Worm (Caenorhabditis elegans) whole organism, late embryonic: Measurements from ENCODE around the gene cutl-4.

Experiments used
- F13H6.1 ChIP-seq: sonication (generic microtip); optimal IDR thresholded peaks from 2 replicates; lab custom pipeline; 2016; ENCODE audit warnings: missing genetic modification characterization, missing compliant biosample characterization
- K09A11.1 ChIP-seq: sonication (generic microtip); optimal IDR thresholded peaks from 2 replicates; lab custom pipeline; 2017; ENCODE audit warnings: antibody characterized with exemption, mild to moderate bottlenecking, missing genetic modification characterization, missing compliant biosample characterization; ENCODE audit not compliant: insufficient read depth
- T23F11.4 ChIP-seq: fragments of 200-800 bp; sonication (Bioruptor generic); optimal IDR thresholded peaks from 2 replicates; lab custom pipeline; 2018; ENCODE audit warnings: mild to moderate bottlenecking, missing genetic modification characterization, missing compliant biosample characterization
- ahr-1 ChIP-seq: sonication (generic microtip); optimal IDR thresholded peaks from 2 replicates; lab custom pipeline; 2016; ENCODE audit warnings: missing genetic modification characterization, missing compliant biosample characterization
- ama-1 ChIP-seq: fragments of 150-350 bp; optimal IDR thresholded peaks from 2 replicates; lab custom pipeline; 2014
- ceh-14 ChIP-seq: sonication (generic microtip); optimal IDR thresholded peaks from 2 replicates; lab custom pipeline; 2016; ENCODE audit warnings: missing genotype, missing genetic modification characterization, missing compliant biosample characterization
- ceh-18 ChIP-seq: sonication (generic microtip); optimal IDR thresholded peaks from 2 replicates; lab custom pipeline; 2016; ENCODE audit warnings: missing genetic modification characterization, missing compliant biosample characterization
- ceh-2 ChIP-seq: sonication (generic microtip); optimal IDR thresholded peaks from 2 replicates; lab custom pipeline; 2016; ENCODE audit warnings: missing genotype, missing genetic modification characterization, missing compliant biosample characterization
- ceh-22 ChIP-seq: sonication (generic microtip); optimal IDR thresholded peaks from 2 replicates; lab custom pipeline; 2017; ENCODE audit warnings: missing biosample characterization, missing genetic modification characterization
- ceh-24 ChIP-seq: sonication (generic microtip); optimal IDR thresholded peaks from 2 replicates; lab custom pipeline; 2016; ENCODE audit warnings: mild to moderate bottlenecking, missing genetic modification characterization, missing compliant biosample characterization
- ceh-30 ChIP-seq: fragments of 150-350 bp; optimal IDR thresholded peaks from 2 replicates; lab custom pipeline; 2014; ENCODE audit warnings: missing biosample characterization, missing genetic modification characterization
- ceh-31 ChIP-seq: sonication (generic microtip); optimal IDR thresholded peaks from 2 replicates; lab custom pipeline; 2016; ENCODE audit warnings: missing genetic modification characterization, missing compliant biosample characterization
- ceh-6 ChIP-seq: fragments of 200-800 bp; sonication (Bioruptor generic); optimal IDR thresholded peaks from 2 replicates; lab custom pipeline; 2018; ENCODE audit warnings: mild to moderate bottlenecking, missing genetic modification characterization, missing compliant biosample characterization
- che-1 ChIP-seq: sonication (generic microtip); optimal IDR thresholded peaks from 2 replicates; lab custom pipeline; 2016; ENCODE audit warnings: mild to moderate bottlenecking, missing genetic modification characterization, missing compliant biosample characterization
- dve-1 ChIP-seq: sonication (generic microtip); optimal IDR thresholded peaks from 2 replicates; lab custom pipeline; 2017; ENCODE audit warnings: antibody characterized with exemption, mild to moderate bottlenecking, missing genetic modification characterization, missing compliant biosample characterization
- fkh-10 ChIP-seq: fragments of 150-350 bp; optimal IDR thresholded peaks from 2 replicates; lab custom pipeline; 2014; ENCODE audit warnings: missing biosample characterization, missing genetic modification reagents, missing genetic modification characterization
- hlh-30 ChIP-seq: sonication (generic microtip); optimal IDR thresholded peaks from 2 replicates; lab custom pipeline; 2017; ENCODE audit warnings: antibody characterized with exemption, missing genetic modification characterization, missing compliant biosample characterization; ENCODE audit not compliant: insufficient read depth
- lin-11 ChIP-seq: fragments of 200-800 bp; sonication (Bioruptor generic); optimal IDR thresholded peaks from 2 replicates; lab custom pipeline; 2018; ENCODE audit warnings: mild to moderate bottlenecking, missing genetic modification characterization, missing compliant biosample characterization
- madf-2 ChIP-seq: sonication (generic microtip); optimal IDR thresholded peaks from 2 replicates; lab custom pipeline; 2017; ENCODE audit warnings: missing genetic modification characterization, missing compliant biosample characterization
- mec-3 ChIP-seq: sonication (generic microtip); optimal IDR thresholded peaks from 2 replicates; lab custom pipeline; 2016; ENCODE audit warnings: borderline replicate concordance, missing genetic modification characterization, missing compliant biosample characterization
- nfya-1 ChIP-seq: sonication (generic microtip); optimal IDR thresholded peaks from 2 replicates; lab custom pipeline; 2017; ENCODE audit warnings: missing genetic modification characterization, mild to moderate bottlenecking, missing compliant biosample characterization, antibody characterized with exemption, moderate library complexity
- nhr-11 ChIP-seq: fragments of 150-350 bp; optimal IDR thresholded peaks from 2 replicates; lab custom pipeline; 2014; ENCODE audit warnings: missing biosample characterization, missing genetic modification characterization
- nhr-232 ChIP-seq: sonication (generic microtip); optimal IDR thresholded peaks from 2 replicates; lab custom pipeline; 2016; ENCODE audit warnings: missing genetic modification characterization, missing compliant biosample characterization
- pha-2 ChIP-seq: sonication (generic microtip); optimal IDR thresholded peaks from 2 replicates; lab custom pipeline; 2017; ENCODE audit warnings: mild to moderate bottlenecking, missing genetic modification characterization, missing compliant biosample characterization
- pha-4 ChIP-seq: fragments of 150-350 bp; optimal IDR thresholded peaks from 2 replicates; lab custom pipeline; 2018; ENCODE audit warnings: missing biosample characterization, missing genetic modification reagents, missing genetic modification characterization
- pqm-1 ChIP-seq: sonication (generic microtip); optimal IDR thresholded peaks from 2 replicates; lab custom pipeline; 2016; ENCODE audit warnings: missing genetic modification characterization, missing compliant biosample characterization
- sdc-2 ChIP-seq: sonication (generic microtip); optimal IDR thresholded peaks from 2 replicates; lab custom pipeline; 2016; ENCODE audit warnings: missing genotype, missing genetic modification characterization, missing compliant biosample characterization
- sox-4 ChIP-seq: sonication (generic microtip); optimal IDR thresholded peaks from 2 replicates; lab custom pipeline; 2017; ENCODE audit warnings: mild to moderate bottlenecking, missing genetic modification characterization, inconsistent platforms, missing compliant biosample characterization
- syd-9 ChIP-seq: sonication (generic microtip); optimal IDR thresholded peaks from 2 replicates; lab custom pipeline; 2016; ENCODE audit warnings: mild to moderate bottlenecking, missing genetic modification characterization, moderate library complexity, missing compliant biosample characterization
- tbx-2 ChIP-seq: sonication (generic microtip); optimal IDR thresholded peaks from 2 replicates; lab custom pipeline; 2016; ENCODE audit warnings: missing genetic modification characterization, missing compliant biosample characterization
- unc-42 ChIP-seq: sonication (generic microtip); optimal IDR thresholded peaks from 2 replicates; lab custom pipeline; 2016; ENCODE audit warnings: missing genotype, missing genetic modification characterization, missing compliant biosample characterization
- unc-55 ChIP-seq: sonication (generic microtip); optimal IDR thresholded peaks from 2 replicates; lab custom pipeline; 2017; ENCODE audit warnings: missing biosample characterization, missing genetic modification reagents, missing genetic modification characterization
- unc-86 ChIP-seq: sonication (generic microtip); optimal IDR thresholded peaks from 2 replicates; lab custom pipeline; 2016; ENCODE audit warnings: missing genetic modification characterization, missing compliant biosample characterization

cutl-4 gene

DNA sequence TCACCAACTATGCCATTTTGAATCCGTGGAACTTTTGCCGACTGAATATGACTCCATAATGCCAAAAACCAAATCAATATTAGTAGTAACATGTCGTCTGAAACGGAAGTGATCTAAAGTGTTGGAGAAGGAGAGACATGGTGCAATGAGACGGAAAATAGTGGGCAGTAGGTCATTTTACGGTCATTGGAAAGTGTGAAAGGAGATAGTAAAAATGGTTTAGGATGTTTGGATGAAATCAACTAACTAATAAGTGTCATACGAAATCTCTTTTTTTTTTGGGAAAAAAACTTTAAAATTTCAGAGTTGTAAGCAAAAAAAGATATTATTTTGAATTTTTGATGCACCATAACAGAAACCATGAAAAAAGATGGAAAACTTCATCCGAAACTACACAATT is at the start of gene cutl-4:
Gene cutl-4, minus strand, starts transcription at position 101 of the 400 bp plus-strand sequence.
- TF ChIP-seq ceh-18 (tag; lab: Kevin White, UChicago) (no peak), K09A11.1 (no peak), dve-1 (tag; lab: Kevin White, UChicago) (no peak)

DNA sequence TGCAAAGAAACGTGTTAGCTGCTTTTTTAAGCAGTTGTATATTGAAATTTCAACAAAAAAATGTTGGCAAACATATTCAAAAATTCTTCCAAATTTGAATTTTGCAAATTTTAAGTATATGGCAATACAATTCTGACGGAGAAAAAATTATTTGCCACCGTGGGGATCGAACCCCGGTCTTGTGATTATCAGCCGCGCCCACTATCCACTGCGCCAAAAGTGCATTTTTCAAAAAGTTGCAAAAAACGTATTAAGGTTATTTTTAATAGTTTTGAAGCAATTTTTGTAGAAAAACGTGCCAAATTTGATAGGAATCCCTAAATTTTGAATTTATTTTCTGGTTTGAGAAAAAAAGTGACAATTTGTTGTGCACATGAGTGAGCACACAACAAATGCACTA is 44.7 kb upstream of the cutl-4 start:
- TF ChIP-seq unc-55 (GFP tag; lab: Kevin White, UChicago) (no peak), ama-1 (lab: Kevin White, UChicago) (no peak), dve-1 (tag; lab: Kevin White, UChicago) (no peak), lin-11 (no peak), sdc-2 (tag; lab: Kevin White, UChicago) (no peak), ceh-31 (tag; lab: Kevin White, UChicago) (no peak), ceh-18 (tag; lab: Kevin White, UChicago) (no peak), syd-9 (tag; lab: Kevin White, UChicago) (no peak), nhr-232 (tag; lab: Kevin White, UChicago) (no peak), sox-4 (tag; lab: Kevin White, UChicago) (no peak), che-1 (tag; lab: Kevin White, UChicago) (no peak), pha-2 (tag; lab: Kevin White, UChicago) (no peak), ceh-22 (no peak), T23F11.4 (GFP tag; lab: Kevin White, UChicago) (no peak), ceh-24 (tag; lab: Kevin White, UChicago) (no peak), pqm-1 (tag; lab: Kevin White, UChicago) (no peak), F13H6.1 (tag; lab: Kevin White, UChicago) (no peak)

DNA sequence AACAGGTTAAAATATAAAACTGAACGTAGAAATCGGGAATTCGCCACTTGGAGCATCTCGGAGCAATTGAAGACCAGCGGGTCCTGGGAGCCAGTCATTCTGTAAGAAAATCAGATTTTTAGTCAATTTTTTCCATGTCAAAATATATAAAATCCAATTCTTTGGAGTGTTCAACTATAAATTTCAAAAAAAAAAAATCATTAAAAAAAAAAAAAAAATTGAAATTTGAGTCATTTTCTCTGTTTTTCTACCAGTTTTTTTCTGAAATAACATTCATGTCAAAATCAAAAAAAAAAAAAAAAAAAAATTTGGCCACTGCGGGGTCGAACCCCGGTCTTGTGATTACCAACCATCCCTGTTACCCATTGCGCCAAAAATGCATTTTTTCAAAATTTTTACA is 43.8 kb upstream of the cutl-4 start, which contains the start of gene srab-12:
Gene srab-12, minus strand, starts transcription at position 101 of the 400 bp plus-strand sequence.
- TF ChIP-seq fkh-10 (GFP tag; lab: Kevin White, UChicago) = no peak
- TF ChIP-seq ceh-30 (tag; lab: Kevin White, UChicago) = no peak
- no peak for TF ChIP-seq unc-42 (tag; lab: Kevin White, UChicago)
- TF ChIP-seq ahr-1 (tag; lab: Kevin White, UChicago) = no peak
- TF ChIP-seq pha-4 (tag; lab: Kevin White, UChicago) = no peak
- no peak for TF ChIP-seq nhr-11 (tag; lab: Kevin White, UChicago)
- TF ChIP-seq madf-2 = no peak
- TF ChIP-seq mec-3 = no peak
- TF ChIP-seq nfya-1 (tag; lab: Kevin White, UChicago) = no peak
- TF ChIP-seq ceh-14 (tag; lab: Kevin White, UChicago) = no peak

DNA sequence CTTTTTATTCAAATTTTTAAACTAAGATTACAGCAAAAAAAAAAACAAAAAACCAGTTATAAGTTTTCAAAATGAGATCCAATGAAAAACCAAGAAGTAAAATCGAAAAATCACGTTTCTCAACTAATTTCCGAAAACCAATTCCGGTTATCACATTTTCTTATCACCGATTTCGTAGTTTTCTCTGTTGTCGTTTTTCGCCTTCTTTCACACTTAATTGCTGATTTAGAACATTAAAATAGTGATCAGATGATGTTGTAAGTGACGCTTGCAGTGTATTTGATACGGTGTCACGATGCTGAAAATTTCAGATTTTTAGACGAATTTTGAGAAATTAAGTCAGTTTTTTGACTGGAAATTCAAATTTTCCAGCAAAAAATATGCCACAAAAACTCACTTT is 40.6 kb upstream of the cutl-4 start:
- TF ChIP-seq ceh-14 (tag; lab: Kevin White, UChicago) (no peak), ceh-6 (GFP tag; lab: Kevin White, UChicago) (no peak), ceh-22 (no peak), ceh-30 (tag; lab: Kevin White, UChicago) (no peak), T23F11.4 (GFP tag; lab: Kevin White, UChicago) (no peak), tbx-2 (tag; lab: Kevin White, UChicago) (no peak)

DNA sequence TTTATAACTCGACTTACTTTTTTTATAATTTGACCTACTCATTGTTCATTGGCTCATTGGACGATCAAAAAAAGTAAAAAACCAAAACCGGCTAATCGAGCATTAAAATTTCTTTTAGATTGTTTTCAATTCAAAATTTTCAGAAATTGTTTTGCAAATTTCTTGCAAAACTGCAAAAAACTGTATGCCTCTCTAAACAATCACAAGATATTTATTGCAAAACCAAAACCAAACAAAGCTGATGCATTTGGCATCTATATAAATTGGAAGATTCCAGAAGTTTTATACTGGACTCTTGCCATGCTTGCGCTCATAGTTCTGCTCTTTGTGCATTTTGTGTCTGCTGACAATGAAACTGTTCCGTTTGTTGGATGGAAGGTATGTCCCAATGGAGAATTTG is 37.9 kb upstream of the cutl-4 start, which contains the start of gene C47A10.12:
Gene C47A10.12, plus strand, starts transcription at position 301 of the 400 bp plus-strand sequence.
- TF ChIP-seq hlh-30 (tag; lab: Kevin White, UChicago) (no peak), ceh-2 (tag; lab: Kevin White, UChicago) (no peak), unc-86 (tag; lab: Kevin White, UChicago) (no peak)
- TF ChIP-seq, all 69 proteins: peak for 0
